Fruit fly (Drosophila melanogaster): ENCODE measurements around the gene RabGGTb.

The RabGGTb gene

DNA sequence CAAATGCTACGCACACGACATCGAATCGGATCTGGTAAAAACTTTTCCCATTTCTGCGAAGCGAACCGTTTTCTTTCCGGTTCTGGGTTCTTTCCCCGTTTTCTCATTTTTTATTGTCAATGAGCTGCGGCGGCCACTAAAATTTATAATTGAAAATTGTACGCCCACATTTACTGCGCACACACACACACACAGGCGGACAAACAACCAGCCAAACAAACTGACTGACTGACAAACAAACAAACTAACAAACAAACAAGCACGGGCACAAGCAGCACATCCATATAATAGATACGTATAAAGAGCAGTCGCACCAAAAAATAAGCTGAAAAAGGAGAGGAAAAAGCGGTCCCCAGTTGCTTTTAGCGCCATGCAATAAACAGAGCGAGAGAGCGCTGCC is 12.3 kb downstream of the RabGGTb start (continued):
- TF ChIP-seq sens (GFP tag): peak; percentile 81

DNA sequence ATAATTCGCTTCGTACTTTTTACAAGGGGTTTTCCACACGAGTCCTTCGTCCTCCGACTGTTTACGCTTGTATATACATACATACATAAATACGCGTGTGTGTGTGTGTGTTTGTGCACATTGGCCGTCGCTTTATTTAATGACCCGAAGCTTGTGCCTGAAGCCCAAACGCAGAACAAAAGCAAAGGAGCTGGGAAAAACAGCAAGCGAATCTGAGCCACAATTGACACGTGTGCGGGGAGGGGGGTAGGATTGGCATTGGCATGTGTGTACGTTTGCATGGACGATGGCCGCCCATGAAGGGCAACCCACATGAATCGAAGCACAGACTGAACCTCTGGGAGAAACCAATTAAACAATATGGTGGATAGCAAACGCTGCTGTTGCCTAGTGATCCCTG is 15.4 kb downstream of the RabGGTb start:
- TF ChIP-seq pros (GFP tag; optimal IDR thresholded peaks at IDR 0.05) (peak; percentile 18), CG6683 (GFP tag; optimal IDR thresholded peaks at IDR 0.05) (no peak), Deaf1 (tag; optimal IDR thresholded peaks at IDR 0.05) (peak; percentile 13), CG17359 (tag; optimal IDR thresholded peaks at IDR 0.05) (no peak), pfk (GFP tag; optimal IDR thresholded peaks at IDR 0.05) (no peak), bowl (GFP tag; IDR thresholded peaks at IDR 0.05) (no peak), lola (GFP tag; optimal IDR thresholded peaks at IDR 0.05) (no peak), dmrt99B (tag; optimal IDR thresholded peaks at IDR 0.05) (no peak), usp (GFP tag; optimal IDR thresholded peaks at IDR 0.05) (no peak), cas (GFP tag; IDR thresholded peaks at IDR 0.05) (no peak), Spps (tag; optimal IDR thresholded peaks at IDR 0.05) (no peak), sens (GFP tag) (peak; percentile 56), CG18599 (GFP tag; optimal IDR thresholded peaks at IDR 0.05) (no peak), row (GFP tag; IDR thresholded peaks at IDR 0.05) (no peak), so (GFP tag; IDR thresholded peaks at IDR 0.05) (no peak), sisA (GFP tag; IDR thresholded peaks at IDR 0.05) (no peak), E2f2 (GFP tag; IDR thresholded peaks at IDR 0.05) (no peak), Rx (GFP tag; IDR thresholded peaks at IDR 0.05) (no peak), hth (optimal IDR thresholded peaks at IDR 0.05) (no peak), maf-S (GFP tag; optimal IDR thresholded peaks at IDR 0.05) (no peak), CG6765 (GFP tag; optimal IDR thresholded peaks at IDR 0.05) (no peak), CG9609 (GFP tag; optimal IDR thresholded peaks at IDR 0.05) (no peak), CG7987 (GFP tag; optimal IDR thresholded peaks at IDR 0.05) (no peak), CG6791 (GFP tag; IDR thresholded peaks at IDR 0.05; ENCODE audit: partially characterized antibody) (no peak), Side (GFP tag; optimal IDR thresholded peaks at IDR 0.05) (no peak), Awh (GFP tag; IDR thresholded peaks at IDR 0.05) (no peak), abd-A (tag; optimal IDR thresholded peaks at IDR 0.05) (peak; percentile 56), Eip74EF (GFP tag; optimal IDR thresholded peaks at IDR 0.05) (no peak), Hey (tag; optimal IDR thresholded peaks at IDR 0.05) (peak; percentile 14), seq (GFP tag; IDR thresholded peaks at IDR 0.05) (no peak), CG11504 (tag; optimal IDR thresholded peaks at IDR 0.05) (no peak), CG14667 (GFP tag; IDR thresholded peaks at IDR 0.05) (no peak), bcd (GFP tag; optimal IDR thresholded peaks at IDR 0.05) (no peak), Hmr (GFP tag; optimal IDR thresholded peaks at IDR 0.05) (no peak)

DNA sequence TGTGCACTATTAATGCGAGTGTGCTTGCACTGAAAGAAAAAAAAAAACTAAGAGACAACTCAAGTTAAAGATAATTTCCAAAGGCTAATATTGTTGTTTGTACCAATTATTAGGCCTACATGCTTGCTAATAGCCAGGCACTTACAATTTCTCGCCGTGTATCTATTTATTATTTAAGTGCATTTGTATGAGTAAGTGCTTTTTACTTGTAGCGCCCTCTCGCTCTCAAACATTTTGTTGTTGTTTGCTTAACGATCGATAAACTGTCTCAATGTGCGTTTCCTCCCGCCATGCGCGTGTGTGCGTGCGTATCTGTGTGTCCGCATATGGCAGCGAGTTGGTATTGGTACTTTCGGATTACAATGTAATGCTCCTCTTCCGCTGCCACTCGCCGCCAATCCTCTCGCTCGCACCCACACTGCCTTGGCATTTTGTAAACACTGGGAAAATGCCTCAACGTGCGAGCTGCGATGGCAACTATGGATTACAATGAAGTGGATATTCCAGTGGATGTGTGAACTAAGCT is 18.2 kb downstream of the RabGGTb start:
- peak; percentile 76 for TF ChIP-seq croc (GFP tag; conservative IDR thresholded peaks at IDR 0.05)
- peak; percentile 55 for TF ChIP-seq HmgD (GFP tag; optimal IDR thresholded peaks at IDR 0.05)
- TF ChIP-seq cato (GFP tag; optimal IDR thresholded peaks at IDR 0.05; ENCODE audit: borderline replicate concordance): peak; percentile 73
- no peak for TF ChIP-seq CrebB (tag; optimal IDR thresholded peaks at IDR 0.05)
- peak in 1 of 2 experiments; percentile 47 for TF ChIP-seq Hr78 (GFP tag; optimal IDR thresholded peaks at IDR 0.05)
- peak; percentile 56 for TF ChIP-seq CG3838 (GFP tag; optimal IDR thresholded peaks at IDR 0.05)
- TF ChIP-seq nerfin-1 (tag; optimal IDR thresholded peaks at IDR 0.05): peak; percentile 82
- TF ChIP-seq CG12219 (GFP tag; optimal IDR thresholded peaks at IDR 0.05): peak; percentile 60
- TF ChIP-seq CG18764 (GFP tag; optimal IDR thresholded peaks at IDR 0.05): peak; percentile 62
- no peak for TF ChIP-seq danr (GFP tag; IDR thresholded peaks at IDR 0.05)
- peak; percentile 81 for TF ChIP-seq btn (GFP tag; optimal IDR thresholded peaks at IDR 0.05)
- TF ChIP-seq cas (GFP tag; IDR thresholded peaks at IDR 0.05): no peak
- peak; percentile 85 for TF ChIP-seq bab2 (GFP tag; optimal IDR thresholded peaks at IDR 0.05)
- no peak for TF ChIP-seq Poxn (GFP tag; IDR thresholded peaks at IDR 0.05)
- TF ChIP-seq Neu2 (GFP tag; optimal IDR thresholded peaks at IDR 0.05; ENCODE audit: borderline replicate concordance): peak; percentile 38
- TF ChIP-seq CG17385 (GFP tag; optimal IDR thresholded peaks at IDR 0.05): peak; percentile 74
- TF ChIP-seq Med (GFP tag): peak; percentile 96

Measured in whole organism, embryonic.